Worm (Caenorhabditis elegans): ENCODE results near the gene chhy-1.

ce11 chrII:8570977-8571376 lies 46.4 kb downstream of the chhy-1 start, which contains the start of gene bcs-1:
- no peak for TF ChIP-seq ces-1 (GFP tag; optimal IDR thresholded peaks at IDR 0.05)
- no peak for TF ChIP-seq ztf-11 (tag; optimal IDR thresholded peaks at IDR 0.05)
- TF ChIP-seq elt-3 (tag; optimal IDR thresholded peaks at IDR 0.05), result no peak
